Fruit fly (Drosophila melanogaster) S2 (cell line): Measurements from ENCODE around the gene Fcp3C.
A peak's percentile ranks its signal among the peaks of the same experiment; 100 is the strongest.

Experiments used
- CG8478 ChIP-seq: fragments of >200 bp; optimal IDR thresholded peaks from 2 replicates; lab custom pipeline; 2018
- CTCF ChIP-seq, 2 experiments: fragments of >200 bp; optimal IDR thresholded peaks; 2 replicates each; lab custom pipeline; 2018

The Fcp3C gene

DNA sequence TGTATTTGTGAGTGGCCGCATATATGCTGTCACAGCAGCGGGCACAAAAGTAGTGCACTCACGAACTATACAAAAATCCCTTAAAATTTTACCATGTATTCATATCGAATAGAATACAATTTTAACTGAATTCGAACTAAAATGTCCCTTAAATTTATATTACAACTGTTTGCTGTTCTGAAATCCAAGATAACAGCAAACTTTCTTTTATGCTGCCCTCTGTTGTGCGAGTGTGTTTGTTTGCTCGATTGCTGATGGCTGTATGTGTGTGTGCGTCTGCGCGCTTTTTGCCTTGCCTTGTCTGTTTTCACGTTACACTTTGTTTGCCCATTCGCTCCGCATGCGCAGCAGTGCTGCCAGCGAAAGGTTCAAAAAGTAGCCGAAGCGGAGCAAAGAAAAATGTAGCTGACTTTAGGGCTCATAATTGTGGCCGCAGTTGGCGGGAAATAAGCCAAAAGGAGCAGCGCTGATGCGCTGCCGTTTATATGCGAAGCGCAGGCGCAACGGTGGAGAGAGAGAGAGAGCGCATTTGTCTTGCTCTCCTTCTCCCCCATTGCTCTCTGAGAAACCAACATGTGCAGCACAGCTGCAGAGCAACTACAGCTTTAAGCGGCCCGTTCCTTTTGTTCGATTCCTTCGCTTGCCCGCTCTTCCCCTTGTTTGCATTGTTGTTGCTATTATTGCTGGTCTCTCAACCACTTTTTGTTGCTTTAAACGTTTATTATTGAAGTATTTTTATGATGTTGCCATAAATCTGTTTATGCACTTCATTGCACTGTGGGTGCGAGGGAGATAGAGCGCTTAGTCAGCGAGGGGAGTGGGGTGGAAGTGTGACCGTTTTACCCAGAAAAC lies 11.6 kb downstream of the Fcp3C start:
- no peak for TF ChIP-seq CG8478 (lab: Kevin White, UChicago)
- TF ChIP-seq CTCF (optimal IDR thresholded peaks at IDR 0.05; lab: Kevin White, UChicago) = peak in 1 of 2 experiments; percentile 6

DNA sequence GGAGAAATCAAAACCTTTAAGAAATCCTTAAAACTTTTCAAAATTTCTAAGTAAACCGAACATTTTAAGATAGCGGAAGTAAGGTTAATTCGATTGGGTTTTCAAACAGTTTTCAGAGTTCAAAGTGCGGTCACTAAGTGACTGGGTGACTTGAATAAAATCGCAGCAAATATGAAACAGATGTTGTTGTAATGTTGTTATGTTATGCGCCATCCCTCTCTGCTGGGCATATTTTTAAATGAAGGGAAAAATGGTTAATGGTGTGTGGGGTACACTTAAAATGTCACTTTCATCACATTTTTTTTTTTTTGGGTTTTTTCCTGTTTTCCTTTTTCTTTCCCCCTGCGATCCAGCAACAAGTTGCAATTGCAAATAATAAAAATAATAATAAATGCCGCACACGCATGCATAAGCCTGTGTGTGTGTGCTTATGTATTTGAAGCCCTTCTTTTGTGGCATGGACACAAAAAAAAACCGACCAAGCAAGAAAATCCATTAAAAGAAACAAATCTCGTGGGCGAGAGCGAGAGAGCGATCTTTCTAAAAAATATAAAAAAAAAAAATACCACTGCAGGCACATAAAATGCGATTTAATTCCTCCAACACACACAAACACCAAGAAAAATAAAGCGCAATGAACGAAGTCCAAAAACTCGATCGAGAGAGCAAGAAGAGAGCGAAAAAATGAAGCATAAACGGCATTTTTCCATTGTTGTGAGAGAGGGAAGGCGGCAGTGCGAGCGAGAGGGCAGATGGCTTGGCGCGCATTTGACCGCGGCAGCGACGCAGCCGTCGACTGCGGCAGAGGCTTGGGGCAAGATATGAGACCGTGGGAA lies 12.5 kb downstream of the Fcp3C start:
- TF ChIP-seq CTCF (optimal IDR thresholded peaks at IDR 0.05; lab: Kevin White, UChicago) (no peak), CG8478 (lab: Kevin White, UChicago) (no peak)

DNA sequence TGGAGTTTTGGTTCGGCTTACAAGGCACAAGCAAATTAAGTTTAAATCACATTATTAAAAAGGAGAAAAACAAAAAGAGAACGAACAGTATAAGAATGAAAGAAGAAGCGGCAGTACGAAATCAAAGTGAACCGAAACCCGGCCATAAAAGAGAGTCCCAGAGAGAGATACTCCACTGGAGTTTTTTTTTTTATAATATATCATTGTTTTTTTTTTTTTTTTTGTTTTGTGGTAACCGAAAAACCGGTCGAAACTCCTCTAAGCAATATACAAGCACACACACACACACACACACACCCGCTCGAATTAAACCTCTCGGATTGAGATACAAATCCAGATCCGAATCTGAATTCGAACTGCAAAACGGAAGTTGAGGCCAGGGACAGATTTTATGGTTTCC lies 15.7 kb downstream of the Fcp3C start:
- TF ChIP-seq CG8478 (lab: Kevin White, UChicago) (no peak), CTCF (optimal IDR thresholded peaks at IDR 0.05; lab: Kevin White, UChicago) (no peak)

DNA sequence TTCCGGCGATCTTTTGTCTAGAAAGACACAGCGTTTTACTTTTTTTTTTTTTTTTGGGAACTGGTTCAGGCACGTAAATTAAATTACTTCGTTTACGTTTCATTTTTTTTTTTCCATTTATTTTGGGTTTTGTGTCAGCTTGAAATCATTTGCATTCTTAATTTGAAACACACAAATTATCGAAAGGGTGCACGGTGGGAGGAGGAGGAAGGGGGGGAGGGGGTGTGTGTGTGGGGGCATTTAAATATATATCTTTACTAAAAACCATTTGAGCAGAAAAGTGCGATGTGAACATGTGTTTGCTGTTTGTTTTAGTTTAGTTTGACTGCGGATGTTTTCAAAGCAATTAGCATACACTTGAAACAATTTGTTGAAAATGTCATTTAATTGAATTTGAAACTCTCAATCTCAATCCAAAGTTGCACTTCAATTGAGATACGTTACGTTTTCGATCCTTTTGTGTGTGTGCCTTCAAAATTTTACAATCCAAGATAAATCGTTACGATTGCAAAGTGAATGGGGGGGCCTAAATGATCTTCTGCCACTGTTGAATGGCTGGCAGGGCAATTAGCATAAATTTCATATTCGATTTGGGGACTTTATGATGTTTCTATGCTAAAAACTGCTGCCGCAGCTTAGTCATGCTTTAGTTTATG lies 17.1 kb downstream of the Fcp3C start:
- TF ChIP-seq CG8478 (lab: Kevin White, UChicago) = no peak
- TF ChIP-seq CTCF (optimal IDR thresholded peaks at IDR 0.05; lab: Kevin White, UChicago) = no peak

DNA sequence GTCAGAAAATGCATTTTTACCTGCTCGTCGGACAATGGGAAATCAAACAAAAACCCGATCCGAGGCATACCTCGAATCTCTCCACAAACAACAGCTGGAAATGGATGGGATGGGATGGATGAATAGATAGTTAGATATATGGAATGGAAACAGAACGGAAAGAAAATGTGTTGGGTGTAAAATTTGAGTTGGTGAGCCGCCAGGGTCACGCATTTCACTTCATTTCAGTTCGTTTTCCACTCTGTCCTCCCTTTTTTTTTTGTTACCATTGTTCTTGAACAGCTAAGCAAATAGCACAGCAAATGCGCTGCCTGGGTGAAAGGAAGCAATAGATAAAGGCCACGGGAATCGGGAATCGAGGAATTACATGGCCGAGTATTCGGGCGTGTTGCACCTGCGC lies 22.0 kb downstream of the Fcp3C start:
- TF ChIP-seq CTCF (optimal IDR thresholded peaks at IDR 0.05; lab: Kevin White, UChicago) (no peak), CG8478 (lab: Kevin White, UChicago) (no peak)

DNA sequence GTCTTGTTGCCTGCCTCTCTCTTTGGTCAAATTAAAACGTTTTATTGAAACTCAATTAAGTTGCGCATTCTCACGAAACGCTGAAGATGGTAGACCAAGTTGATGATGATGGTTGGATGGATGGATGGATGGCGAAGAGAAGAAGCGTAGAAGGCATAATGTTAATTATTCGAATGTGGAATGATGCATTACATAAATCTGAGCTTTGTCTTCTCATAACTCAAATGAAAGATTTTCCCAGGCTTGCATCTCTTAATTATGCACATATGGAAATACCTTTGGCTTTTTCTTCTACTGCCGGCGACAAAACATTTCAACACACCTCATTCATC lies 22.8 kb downstream of the Fcp3C start:
- no peak for TF ChIP-seq CG8478 (lab: Kevin White, UChicago)
- no peak for TF ChIP-seq CTCF (optimal IDR thresholded peaks at IDR 0.05; lab: Kevin White, UChicago)

DNA sequence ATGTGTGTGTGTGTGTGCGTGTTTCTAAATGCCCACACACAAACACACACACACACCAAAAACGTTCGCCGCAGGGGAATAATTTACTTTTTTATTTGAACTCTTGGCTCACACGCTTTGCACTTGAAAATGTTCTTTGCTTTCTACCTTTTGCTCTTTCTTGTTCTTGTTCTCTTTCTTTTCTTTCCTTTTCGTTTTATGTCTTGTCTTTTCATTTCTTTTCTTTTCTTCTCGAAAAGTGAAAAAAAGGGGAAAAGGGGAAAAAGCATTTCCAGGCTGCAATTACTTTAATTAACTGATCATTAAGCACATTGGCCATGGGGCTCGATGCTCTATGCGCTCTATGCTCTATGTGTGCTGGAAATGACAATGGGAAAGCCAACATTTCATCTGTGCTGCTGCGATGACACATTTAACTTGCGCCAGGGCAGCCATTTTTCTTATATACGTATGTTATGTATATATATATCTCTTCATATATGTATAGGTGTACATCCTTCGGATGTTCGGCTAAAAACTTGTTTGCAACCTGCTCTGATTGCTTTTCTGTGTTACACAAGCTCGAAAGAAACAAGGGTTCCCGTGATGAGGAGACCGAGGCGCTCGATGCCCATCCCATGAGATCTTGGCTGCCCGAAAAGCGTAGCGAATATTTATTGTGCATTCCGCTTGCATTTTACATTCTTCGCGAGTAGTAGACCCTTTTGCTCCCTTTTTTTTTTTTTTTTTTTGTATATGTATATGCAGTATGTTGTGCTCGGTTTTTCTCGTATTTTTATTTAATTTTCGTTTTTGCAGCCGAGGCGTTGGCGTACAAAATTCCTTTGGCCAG lies 23.4 kb downstream of the Fcp3C start:
- no peak for TF ChIP-seq CG8478 (lab: Kevin White, UChicago)
- TF ChIP-seq CTCF (optimal IDR thresholded peaks at IDR 0.05; lab: Kevin White, UChicago) = no peak

DNA sequence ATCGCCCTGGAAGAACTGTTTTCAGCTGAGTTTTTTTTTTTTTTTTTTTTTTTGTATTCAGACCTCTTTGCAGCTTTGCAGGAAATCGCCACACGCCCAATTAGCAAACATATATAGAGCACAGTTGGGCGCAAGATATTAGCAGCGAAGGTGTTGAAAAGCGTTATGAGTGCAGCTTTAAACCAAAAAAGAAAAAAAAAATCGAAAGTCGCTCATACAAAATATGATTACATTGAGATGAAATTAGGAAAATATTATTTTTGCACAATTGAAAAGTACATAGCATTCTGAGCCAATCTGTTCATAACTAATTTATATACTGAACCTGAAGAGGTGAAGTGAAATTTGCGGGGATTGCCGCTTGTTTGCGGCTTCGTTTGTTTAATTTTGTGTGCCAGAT lies 27.3 kb downstream of the Fcp3C start:
- TF ChIP-seq CG8478 (lab: Kevin White, UChicago) = no peak
- no peak for TF ChIP-seq CTCF (optimal IDR thresholded peaks at IDR 0.05; lab: Kevin White, UChicago)

DNA sequence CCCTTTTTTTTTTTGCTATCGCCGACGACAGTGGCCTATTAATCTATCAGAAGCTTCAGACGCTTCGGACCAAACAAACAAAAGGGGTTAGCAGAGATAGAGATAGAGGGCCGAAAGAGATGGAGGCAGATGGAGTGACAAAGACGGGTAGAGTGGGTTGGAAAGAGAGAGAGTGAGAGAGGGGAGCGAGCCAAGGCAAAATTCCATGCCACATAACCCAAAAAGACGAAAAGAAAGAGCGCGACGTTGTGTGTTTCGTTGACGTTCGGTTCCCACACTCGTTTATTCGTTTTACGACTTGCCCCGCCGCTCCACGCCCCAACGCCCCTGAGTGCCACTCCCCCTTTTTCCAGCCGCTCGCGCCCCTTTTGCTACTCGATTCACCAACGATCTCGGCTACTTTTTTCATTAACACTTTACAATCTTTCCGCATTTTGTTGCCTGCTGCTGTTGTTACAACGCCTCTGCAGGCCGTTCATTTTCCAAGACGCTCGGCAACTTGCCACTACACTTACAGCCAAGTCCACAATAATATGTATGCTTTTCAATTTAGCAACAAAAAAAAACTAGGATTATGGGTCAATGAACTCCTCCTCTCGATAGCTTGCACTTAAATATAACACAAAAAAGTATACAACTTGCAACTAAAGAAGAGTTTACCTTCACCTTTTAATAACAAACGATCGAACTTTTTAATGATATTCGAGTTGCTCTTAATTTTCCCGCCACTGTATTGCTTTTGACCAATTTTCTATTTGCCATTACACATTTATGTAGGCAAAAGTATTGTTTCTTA lies 30.8 kb downstream of the Fcp3C start:
- TF ChIP-seq CG8478 (lab: Kevin White, UChicago) (no peak), CTCF (optimal IDR thresholded peaks at IDR 0.05; lab: Kevin White, UChicago) (no peak)

DNA sequence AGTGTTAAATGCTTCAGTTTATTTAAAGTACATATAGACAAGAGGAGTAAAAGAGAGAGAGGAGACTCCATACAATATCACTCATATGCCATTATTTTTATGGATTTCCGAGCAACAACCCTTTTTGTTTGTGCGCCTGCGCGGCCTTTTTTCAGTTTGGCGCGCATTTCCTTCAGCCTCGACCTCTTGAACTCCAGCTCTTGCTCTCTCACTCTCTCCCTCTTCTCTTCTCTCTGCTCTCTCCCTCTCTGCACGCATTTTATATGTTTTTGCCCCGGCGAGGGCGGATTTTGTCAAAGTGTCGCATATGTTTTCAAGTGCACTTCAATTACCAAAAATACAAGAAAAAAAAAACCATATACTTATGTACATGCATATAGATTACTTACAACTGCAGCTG lies 32.2 kb downstream of the Fcp3C start:
- TF ChIP-seq CG8478 (lab: Kevin White, UChicago) (no peak), CTCF (optimal IDR thresholded peaks at IDR 0.05; lab: Kevin White, UChicago) (no peak)

DNA sequence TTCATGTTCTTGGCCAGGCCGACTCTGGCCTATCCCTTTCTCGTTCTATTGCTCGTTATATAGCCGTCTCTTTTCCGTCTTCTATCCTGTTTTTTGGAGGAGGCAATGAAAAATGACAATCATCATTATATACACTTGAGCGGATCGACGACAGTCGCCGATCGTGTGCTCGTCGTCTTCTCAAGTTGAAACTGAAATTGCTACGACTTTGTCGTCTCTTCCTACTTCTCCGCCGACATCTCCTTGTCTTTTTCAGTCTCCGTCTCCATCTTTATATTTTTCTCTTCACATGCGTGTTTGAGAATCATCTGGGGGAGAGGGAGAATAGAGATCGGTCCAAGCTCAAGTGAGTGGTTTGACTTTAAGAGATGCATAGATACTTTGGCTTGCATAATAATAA lies 33.5 kb downstream of the Fcp3C start:
- no peak for TF ChIP-seq CG8478 (lab: Kevin White, UChicago)
- no peak for TF ChIP-seq CTCF (optimal IDR thresholded peaks at IDR 0.05; lab: Kevin White, UChicago)

DNA sequence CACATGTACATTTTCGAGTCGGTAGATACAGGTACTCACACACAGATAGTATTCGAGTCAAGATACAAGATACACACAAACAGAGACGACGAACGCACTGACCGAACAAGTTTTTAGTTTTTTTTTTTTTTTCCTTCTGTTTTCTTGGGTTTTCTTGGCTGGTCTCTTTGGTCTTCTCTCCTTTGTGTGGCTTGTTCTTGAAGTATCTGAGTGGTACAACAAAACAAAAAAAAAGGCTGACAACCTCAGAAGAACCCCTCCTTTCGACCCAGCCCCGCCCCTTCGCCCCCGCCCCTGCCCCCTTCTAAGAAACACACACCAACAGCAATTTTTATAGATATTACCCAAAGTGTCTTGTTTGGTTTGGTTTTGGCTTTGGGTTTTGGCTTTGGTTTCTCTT lies 34.3 kb downstream of the Fcp3C start:
- TF ChIP-seq CTCF (optimal IDR thresholded peaks at IDR 0.05; lab: Kevin White, UChicago) (no peak), CG8478 (lab: Kevin White, UChicago) (no peak)

DNA sequence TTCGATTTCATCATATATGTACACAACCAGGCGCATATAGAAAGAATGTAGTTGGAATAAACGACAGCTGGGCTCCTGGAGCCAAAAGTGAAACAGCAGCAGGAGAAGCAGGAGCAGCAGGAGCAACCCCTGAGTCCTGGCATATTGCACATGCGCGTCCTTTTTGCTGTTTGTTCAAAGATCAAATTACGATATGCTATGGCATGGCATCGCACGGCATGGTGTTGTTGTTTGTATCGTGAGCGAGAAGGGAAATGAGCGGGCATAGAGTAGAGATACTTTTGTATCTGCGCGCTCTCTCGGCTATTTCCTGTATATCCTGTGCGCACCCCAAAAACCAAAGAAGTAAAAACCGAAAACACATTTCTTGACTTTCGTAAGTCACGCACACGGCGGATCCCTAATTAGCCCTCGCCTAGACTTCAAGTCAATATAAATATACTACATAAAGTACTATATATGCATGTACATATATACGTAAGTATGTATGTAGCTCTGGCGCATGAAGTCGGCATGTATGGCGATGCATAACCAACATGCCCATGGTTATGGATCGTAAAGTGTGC lies 36.3 kb downstream of the Fcp3C start:
- TF ChIP-seq CG8478 (lab: Kevin White, UChicago) (no peak), CTCF (optimal IDR thresholded peaks at IDR 0.05; lab: Kevin White, UChicago) (no peak)
